Fruit fly (Drosophila melanogaster) whole organism, embryonic: Measurements from ENCODE around the gene CG4991.

Source experiments
- CG1024 ChIP-seq: fragments of 200-800 bp; sonication (Bioruptor generic); IDR thresholded peaks from 2 replicates; pipeline ENCODE4 v1.3.6; 2022; ENCODE audit warnings: missing biosample characterization, missing genetic modification characterization
- CG10267 ChIP-seq: fragments of 200-800 bp; sonication (Bioruptor generic); optimal IDR thresholded peaks from 2 replicates; lab custom pipeline; 2018; ENCODE audit warnings: missing biosample characterization, mild to moderate bottlenecking, missing genetic modification characterization, moderate library complexity
- CG11696 ChIP-seq: fragments of 200-800 bp; sonication (Bioruptor generic); IDR thresholded peaks from 2 replicates; pipeline ENCODE4 v1.3.6; 2022; ENCODE audit warnings: missing biosample characterization, missing genetic modification characterization
- CG12769 ChIP-seq: fragments of 200-800 bp; sonication (Bioruptor generic); optimal IDR thresholded peaks from 2 replicates; lab custom pipeline; 2019; ENCODE audit warnings: missing biosample characterization, mild to moderate bottlenecking, missing genetic modification characterization, moderate library complexity
- CG12942 ChIP-seq: fragments of 200-800 bp; sonication (Bioruptor generic); optimal IDR thresholded peaks from 3 replicates; lab custom pipeline; 2016; ENCODE audit warnings: missing biosample characterization, missing genetic modification characterization
- CG13894 ChIP-seq: fragments of 200-800 bp; sonication (Bioruptor generic); optimal IDR thresholded peaks from 3 replicates; lab custom pipeline; 2018; ENCODE audit warnings: missing biosample characterization, mild to moderate bottlenecking, missing genetic modification characterization, moderate library complexity
- CG15514 ChIP-seq: fragments of 200-800 bp; sonication (Bioruptor generic); optimal IDR thresholded peaks from 3 replicates; lab custom pipeline; 2017; ENCODE audit warnings: missing biosample characterization, missing genetic modification characterization, mild to moderate bottlenecking, moderate library complexity, missing genetic modification reagents
- CG1792 ChIP-seq: fragments of 200-800 bp; sonication (Bioruptor generic); optimal IDR thresholded peaks from 2 replicates; lab custom pipeline; 2016; ENCODE audit warnings: missing biosample characterization, missing genetic modification characterization
- CG30403 ChIP-seq: fragments of 200-800 bp; sonication (Bioruptor generic); optimal IDR thresholded peaks from 3 replicates; lab custom pipeline; 2016; ENCODE audit warnings: missing biosample characterization, missing genetic modification characterization
- CG31224 ChIP-seq: fragments of 200-800 bp; sonication (Bioruptor generic); IDR thresholded peaks from 2 replicates; pipeline ENCODE4 v1.3.6; 2022; ENCODE audit warnings: missing biosample characterization, missing genetic modification characterization
- CG3281 ChIP-seq: fragments of 200-800 bp; sonication (Bioruptor generic); optimal IDR thresholded peaks from 3 replicates; lab custom pipeline; 2017; ENCODE audit warnings: missing biosample characterization, mild to moderate bottlenecking, missing genetic modification characterization
- CG5245 ChIP-seq: fragments of 200-800 bp; sonication (Bioruptor generic); optimal IDR thresholded peaks from 3 replicates; lab custom pipeline; 2016; ENCODE audit warnings: missing biosample characterization, missing genetic modification characterization
- CG7928 ChIP-seq: fragments of 200-800 bp; sonication (Bioruptor generic); optimal IDR thresholded peaks from 2 replicates; lab custom pipeline; 2017; ENCODE audit warnings: missing biosample characterization, mild to moderate bottlenecking, missing genetic modification characterization
- CG8089 ChIP-seq: fragments of 200-800 bp; sonication (Bioruptor generic); optimal IDR thresholded peaks from 3 replicates; lab custom pipeline; 2016; ENCODE audit warnings: missing biosample characterization, missing genetic modification characterization
- CG9817 ChIP-seq: fragments of 200-800 bp; sonication (Bioruptor generic); optimal IDR thresholded peaks from 2 replicates; lab custom pipeline; 2018; ENCODE audit warnings: missing biosample characterization, mild to moderate bottlenecking, missing genetic modification characterization, moderate library complexity
- CoRest ChIP-seq: fragments of 200-800 bp; sonication (Bioruptor generic); optimal IDR thresholded peaks from 3 replicates; lab custom pipeline; 2018; ENCODE audit warnings: missing biosample characterization, mild to moderate bottlenecking, missing genetic modification characterization, moderate library complexity
- Dll ChIP-seq: fragments of 200-800 bp; sonication (Bioruptor generic); IDR thresholded peaks from 4 replicates; pipeline ENCODE4 v1.3.6; 2022; ENCODE audit warnings: missing biosample characterization, missing genetic modification characterization; ENCODE audit not compliant: partially characterized antibody
- Elba2 ChIP-seq: fragments of 200-800 bp; sonication (Bioruptor generic); optimal IDR thresholded peaks from 3 replicates; lab custom pipeline; 2016; ENCODE audit warnings: missing biosample characterization, missing genetic modification characterization
- Fer2 ChIP-seq: fragments of 200-800 bp; sonication (Bioruptor generic); optimal IDR thresholded peaks from 2 replicates; lab custom pipeline; 2018; ENCODE audit warnings: missing biosample characterization, mild to moderate bottlenecking, missing genetic modification characterization, moderate library complexity
- H15 ChIP-seq: fragments of 200-800 bp; sonication (Bioruptor generic); IDR thresholded peaks from 3 replicates; pipeline ENCODE4 v1.3.6; 2022; ENCODE audit warnings: missing biosample characterization, missing genetic modification characterization
- Kr ChIP-seq: fragments of 200-800 bp; sonication (Bioruptor generic); optimal IDR thresholded peaks from 2 replicates; lab custom pipeline; 2017; ENCODE audit warnings: missing biosample characterization, mild to moderate bottlenecking, missing genetic modification characterization
- MESR4 ChIP-seq: fragments of 200-800 bp; sonication (Bioruptor generic); optimal IDR thresholded peaks from 2 replicates; lab custom pipeline; 2018; ENCODE audit warnings: missing biosample characterization, mild to moderate bottlenecking, missing genetic modification characterization, moderate library complexity
- Myb ChIP-seq: fragments of 200-800 bp; sonication (Bioruptor generic); optimal IDR thresholded peaks from 2 replicates; lab custom pipeline; 2016; ENCODE audit warnings: missing biosample characterization, missing genetic modification characterization
- NFAT ChIP-seq: fragments of 200-800 bp; sonication (Bioruptor generic); IDR thresholded peaks from 2 replicates; pipeline ENCODE4 v1.3.6; 2022; ENCODE audit warnings: missing biosample characterization, missing genetic modification characterization
- Neu2 ChIP-seq: fragments of 200-800 bp; sonication (Bioruptor generic); optimal IDR thresholded peaks from 3 replicates; lab custom pipeline; 2016; ENCODE audit warnings: missing biosample characterization, missing genetic modification characterization, borderline replicate concordance
- Six4 ChIP-seq: fragments of 200-800 bp; sonication (Bioruptor generic); optimal IDR thresholded peaks from 2 replicates; lab custom pipeline; 2016; ENCODE audit warnings: missing biosample characterization, missing genetic modification characterization
- Sox100B ChIP-seq: fragments of 200-800 bp; sonication (Bioruptor generic); optimal IDR thresholded peaks from 3 replicates; lab custom pipeline; 2018; ENCODE audit warnings: missing biosample characterization, mild to moderate bottlenecking, missing genetic modification characterization
- Ssrp ChIP-seq: fragments of 200-800 bp; sonication (Bioruptor generic); optimal IDR thresholded peaks from 2 replicates; lab custom pipeline; 2018; ENCODE audit warnings: missing biosample characterization, mild to moderate bottlenecking, missing genetic modification characterization, moderate library complexity
- amos ChIP-seq: fragments of 200-800 bp; sonication (Bioruptor generic); IDR thresholded peaks from 2 replicates; pipeline ENCODE4 v1.3.6; 2022; ENCODE audit warnings: missing biosample characterization, missing genetic modification characterization; ENCODE audit not compliant: partially characterized antibody
- aop ChIP-seq: fragments of 200-800 bp; sonication (Bioruptor generic); IDR thresholded peaks from 2 replicates; pipeline ENCODE4 v1.3.6; 2022; ENCODE audit warnings: missing biosample characterization, missing genetic modification characterization
- ara ChIP-seq: fragments of 200-800 bp; sonication (Bioruptor generic); IDR thresholded peaks from 2 replicates; pipeline ENCODE4 v1.3.6; 2022; ENCODE audit warnings: missing biosample characterization, missing genetic modification characterization
- bbx ChIP-seq: fragments of 200-800 bp; sonication (Bioruptor generic); IDR thresholded peaks from 2 replicates; pipeline ENCODE4 v1.3.6; 2022; ENCODE audit warnings: missing biosample characterization, missing genetic modification characterization; ENCODE audit not compliant: partially characterized antibody
- br ChIP-seq: fragments of >200 bp; optimal IDR thresholded peaks from 2 replicates; lab custom pipeline; 2017
- btn ChIP-seq: fragments of 200-800 bp; sonication (Bioruptor generic); optimal IDR thresholded peaks from 2 replicates; lab custom pipeline; 2016; ENCODE audit warnings: missing biosample characterization, missing genetic modification characterization
- crc ChIP-seq: fragments of 200-800 bp; sonication (Bioruptor generic); optimal IDR thresholded peaks from 2 replicates; lab custom pipeline; 2016; ENCODE audit warnings: missing biosample characterization, missing genetic modification characterization
- dmrt11E ChIP-seq: fragments of 200-800 bp; sonication (Bioruptor generic); optimal IDR thresholded peaks from 3 replicates; lab custom pipeline; 2018; ENCODE audit warnings: missing biosample characterization, mild to moderate bottlenecking, missing genetic modification characterization, moderate library complexity
- dmrt99B ChIP-seq: fragments of 200-800 bp; sonication (Bioruptor generic); optimal IDR thresholded peaks from 2 replicates; lab custom pipeline; 2018; ENCODE audit warnings: missing biosample characterization, mild to moderate bottlenecking, missing genetic modification characterization, moderate library complexity
- ewg ChIP-seq: fragments of 200-800 bp; sonication (Bioruptor generic); optimal IDR thresholded peaks from 3 replicates; lab custom pipeline; 2017; ENCODE audit warnings: mild to moderate bottlenecking, missing biosample characterization, missing genetic modification reagents, missing genetic modification characterization
- gcm2 ChIP-seq: fragments of 200-800 bp; sonication (Bioruptor generic); optimal IDR thresholded peaks from 2 replicates; lab custom pipeline; 2016; ENCODE audit warnings: missing biosample characterization, missing genetic modification characterization
- hkb ChIP-seq, 2 experiments: fragments of 200-800 bp in 1 of 2; fragments of >200 bp in 1 of 2; sonication (Bioruptor generic) in 1 of 2; IDR thresholded peaks in 1 of 2; optimal IDR thresholded peaks in 1 of 2; 2 replicates each; pipeline versions ENCODE4 v1.3.6 to Lab custom; 2017 to 2022; ENCODE audit warnings: missing biosample characterization in 1 of 2, missing genetic modification characterization in 1 of 2
- kah ChIP-seq: fragments of 200-800 bp; sonication (Bioruptor generic); optimal IDR thresholded peaks from 2 replicates; lab custom pipeline; 2018; ENCODE audit warnings: missing biosample characterization, mild to moderate bottlenecking, missing genetic modification characterization
- odd ChIP-seq: fragments of 200-800 bp; sonication (Bioruptor generic); optimal IDR thresholded peaks from 2 replicates; lab custom pipeline; 2017; ENCODE audit warnings: missing biosample characterization, mild to moderate bottlenecking, missing genetic modification characterization
- psq ChIP-seq: fragments of 200-800 bp; sonication (Bioruptor generic); optimal IDR thresholded peaks from 2 replicates; lab custom pipeline; 2017; ENCODE audit warnings: missing biosample characterization, missing genetic modification characterization
- row ChIP-seq: fragments of 200-800 bp; sonication (Bioruptor generic); IDR thresholded peaks from 3 replicates; pipeline ENCODE4 v1.3.6; 2022; ENCODE audit warnings: missing biosample characterization, missing genetic modification characterization
- slbo ChIP-seq: fragments of 200-800 bp; sonication (Bioruptor generic); IDR thresholded peaks from 2 replicates; pipeline ENCODE4 v1.3.6; 2022; ENCODE audit warnings: missing biosample characterization, missing genetic modification characterization
- sqz ChIP-seq: fragments of 200-800 bp; sonication (Bioruptor generic); optimal IDR thresholded peaks from 3 replicates; lab custom pipeline; 2018; ENCODE audit warnings: missing biosample characterization, mild to moderate bottlenecking, missing genetic modification characterization
- tap ChIP-seq: fragments of 200-800 bp; optimal IDR thresholded peaks from 3 replicates; lab custom pipeline; 2019; ENCODE audit warnings: missing biosample characterization, mild to moderate bottlenecking, missing genetic modification characterization, moderate library complexity
- tna ChIP-seq: fragments of 200-800 bp; sonication (Bioruptor generic); IDR thresholded peaks from 2 replicates; pipeline ENCODE4 v1.3.6; 2022; ENCODE audit warnings: missing biosample characterization, missing genetic modification characterization; ENCODE audit not compliant: partially characterized antibody
- trh ChIP-seq: fragments of 200-800 bp; sonication (Bioruptor generic); optimal IDR thresholded peaks from 2 replicates; lab custom pipeline; 2016; ENCODE audit warnings: missing biosample characterization, missing genetic modification characterization
- tx ChIP-seq: fragments of 200-800 bp; sonication (Bioruptor generic); optimal IDR thresholded peaks from 2 replicates; lab custom pipeline; 2016; ENCODE audit warnings: missing biosample characterization, missing genetic modification characterization
- z ChIP-seq: fragments of 200-800 bp; sonication (Bioruptor generic); IDR thresholded peaks from 3 replicates; pipeline ENCODE4 v1.3.6; 2022; ENCODE audit warnings: missing biosample characterization, missing genetic modification characterization

CG4991 gene

dm6 chrX:17121600-17121999 lies 29.9 kb downstream of the CG4991 start (continued):
- no peak for TF ChIP-seq CG12769 (tag; lab: Kevin White, UChicago)
- TF ChIP-seq tna (GFP tag; lab: Robert Waterston, UW), result no peak
- TF ChIP-seq Kr, result no peak
- TF ChIP-seq tap, result no peak
- peak; percentile 45 for TF ChIP-seq dmrt99B (tag; lab: Kevin White, UChicago)
- TF ChIP-seq CG13894 (tag; lab: Kevin White, UChicago), result no peak
- TF ChIP-seq CG1792 (GFP tag; lab: Kevin White, UChicago), result no peak
- 0 out of 3 replicates have a peak, but pooled peaks have one; percentile 18 for TF ChIP-seq row (GFP tag; lab: Robert Waterston, UW)
- TF ChIP-seq CG30403 (GFP tag; lab: Kevin White, UChicago), result peak; percentile 35
- no peak for TF ChIP-seq hkb (optimal IDR thresholded peaks at IDR 0.05; lab: Kevin White, UChicago)
- 0 out of 2 replicates have a peak, but pooled peaks have one; percentile 7 for TF ChIP-seq hkb (GFP tag; IDR thresholded peaks at IDR 0.05; lab: Robert Waterston, UW)
- TF ChIP-seq bbx (GFP tag; lab: Robert Waterston, UW), result no peak
- no peak for TF ChIP-seq Fer2 (tag; lab: Kevin White, UChicago)
- no peak for TF ChIP-seq CG7928 (GFP tag; lab: Kevin White, UChicago)
- TF ChIP-seq ara, result no peak
- TF ChIP-seq MESR4 (GFP tag; lab: Kevin White, UChicago), result no peak
- peak; percentile 20 for TF ChIP-seq ewg (GFP tag; lab: Kevin White, UChicago)
- peak; percentile 37 for TF ChIP-seq dmrt11E (tag; lab: Kevin White, UChicago)
- TF ChIP-seq Six4, result no peak
- TF ChIP-seq amos, result no peak
- no peak for TF ChIP-seq CG12942 (GFP tag; lab: Kevin White, UChicago)
- no peak for TF ChIP-seq NFAT (GFP tag; lab: Robert Waterston, UW)
- no peak for TF ChIP-seq Dll
- TF ChIP-seq Myb (GFP tag; lab: Kevin White, UChicago), result no peak
- TF ChIP-seq CG11696 (GFP tag; lab: Robert Waterston, UW), result no peak
- no peak for TF ChIP-seq CG1024 (GFP tag; lab: Robert Waterston, UW)
- TF ChIP-seq aop (GFP tag; lab: Robert Waterston, UW), result no peak
- no peak for TF ChIP-seq CG10267
- TF ChIP-seq psq, result no peak
- no peak for TF ChIP-seq btn (GFP tag; lab: Kevin White, UChicago)
- TF ChIP-seq trh (GFP tag; lab: Kevin White, UChicago), result no peak
- 0 out of 2 replicates have a peak, but pooled peaks have one; percentile 18 for TF ChIP-seq slbo
- no peak for TF ChIP-seq tx (GFP tag; lab: Kevin White, UChicago)
- no peak for TF ChIP-seq br (lab: Kevin White, UChicago)
- TF ChIP-seq kah (GFP tag; lab: Kevin White, UChicago), result no peak
- TF ChIP-seq gcm2 (GFP tag; lab: Kevin White, UChicago), result no peak
- no peak for TF ChIP-seq crc (GFP tag; lab: Kevin White, UChicago)
- no peak for TF ChIP-seq Neu2
- TF ChIP-seq CG15514 (GFP tag; lab: Kevin White, UChicago), result peak; percentile 5
- no peak for TF ChIP-seq CG3281
- no peak for TF ChIP-seq CG8089
- no peak for TF ChIP-seq H15
- TF ChIP-seq CG5245 (GFP tag; lab: Kevin White, UChicago), result no peak
- no peak for TF ChIP-seq Elba2 (GFP tag; lab: Kevin White, UChicago)
- no peak for TF ChIP-seq odd (GFP tag; lab: Kevin White, UChicago)
- no peak for TF ChIP-seq CG9817 (tag; lab: Kevin White, UChicago)
- TF ChIP-seq Sox100B (GFP tag; lab: Kevin White, UChicago), result peak; percentile 28
- peak; percentile 49 for TF ChIP-seq CoRest (tag; lab: Kevin White, UChicago)
- no peak for TF ChIP-seq z (GFP tag; lab: Robert Waterston, UW)
- no peak for TF ChIP-seq sqz (GFP tag; lab: Kevin White, UChicago)
- TF ChIP-seq CG31224, result no peak
- peak; percentile 37 for TF ChIP-seq Ssrp (tag; lab: Kevin White, UChicago)
